Fruit fly (Drosophila melanogaster): ENCODE measurements around the gene Gr22e.

Gr22e gene

DNA sequence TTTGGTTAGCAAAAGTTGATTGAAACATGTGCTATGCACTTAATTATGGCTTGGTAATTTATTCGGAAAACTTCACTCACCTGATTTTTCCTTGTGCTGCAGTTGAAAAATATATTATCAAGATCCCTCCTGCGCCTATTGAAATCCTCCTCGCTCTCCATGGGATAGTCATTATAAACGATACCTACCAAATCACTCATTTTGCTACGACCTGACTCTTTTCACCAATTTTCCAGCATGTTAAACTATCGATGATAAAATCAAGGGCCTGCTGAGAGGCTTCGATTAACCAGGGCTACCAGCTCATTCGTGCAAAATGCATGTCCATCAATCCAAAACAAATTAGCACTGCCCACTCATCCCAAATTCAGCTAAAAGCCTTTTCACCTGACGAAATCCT is 25.0 kb upstream of the Gr22e start, which contains the start of gene CG17650:
CG17650 (minus strand) TSS at position 241 of the 400 bp plus-strand sequence.
- TF ChIP-seq fd96Cb (tag; optimal IDR thresholded peaks at IDR 0.05) = no peak
- TF ChIP-seq HmgD (GFP tag; optimal IDR thresholded peaks at IDR 0.05) = no peak
- TF ChIP-seq amos (GFP tag; IDR thresholded peaks at IDR 0.05; ENCODE audit: partially characterized antibody) = peak; percentile 29; the same call in 1 of the 2 replicates
- TF ChIP-seq cas (GFP tag; IDR thresholded peaks at IDR 0.05) = no peak
- TF ChIP-seq p53 (GFP tag; optimal IDR thresholded peaks at IDR 0.05) = no peak
- no peak for TF ChIP-seq CG9437 (GFP tag; optimal IDR thresholded peaks at IDR 0.05)
- peak; percentile 18 for TF ChIP-seq BEAF-32 (GFP tag; optimal IDR thresholded peaks at IDR 0.05)
- TF ChIP-seq Neu2 (GFP tag; optimal IDR thresholded peaks at IDR 0.05; ENCODE audit: borderline replicate concordance) = peak; percentile 96
- peak; percentile 14 for TF ChIP-seq Sry-δ (GFP tag; optimal IDR thresholded peaks at IDR 0.05)
- no peak for TF ChIP-seq inv (GFP tag; IDR thresholded peaks at IDR 0.05; ENCODE audit: partially characterized antibody)
- no peak for TF ChIP-seq nmo (GFP tag; optimal IDR thresholded peaks at IDR 0.05)
- no peak for TF ChIP-seq CG4730 (GFP tag; IDR thresholded peaks at IDR 0.05)
- TF ChIP-seq Doc2 (GFP tag; IDR thresholded peaks at IDR 0.05) = no peak
- TF ChIP-seq stwl (tag; optimal IDR thresholded peaks at IDR 0.05) = peak; percentile 48

DNA sequence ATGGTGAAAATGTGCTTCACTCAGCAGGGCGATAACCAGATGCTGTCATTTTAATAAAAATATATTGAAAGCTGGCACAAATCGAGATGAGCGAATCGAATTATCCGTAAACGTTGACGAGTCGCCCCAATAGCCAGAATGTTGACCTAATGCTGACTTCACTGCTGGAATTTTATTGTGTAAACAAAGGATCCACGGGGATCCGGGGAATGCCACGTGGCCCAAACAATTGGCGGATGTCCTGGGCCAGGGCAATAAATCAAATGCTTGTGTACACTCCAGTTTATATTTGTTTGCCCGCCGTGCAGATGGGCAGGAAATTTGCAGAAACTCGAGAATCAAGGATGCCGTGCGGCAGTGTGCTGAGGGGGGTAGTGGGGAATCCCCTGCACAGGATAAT is 4.1 kb downstream of the Gr22e start:
- TF ChIP-seq nerfin-1 (tag; optimal IDR thresholded peaks at IDR 0.05) (peak; percentile 54), abd-A (tag; optimal IDR thresholded peaks at IDR 0.05) (peak; percentile 76), CG13287 (GFP tag; IDR thresholded peaks at IDR 0.05; ENCODE audit: partially characterized antibody) (no peak), CG2129 (GFP tag; IDR thresholded peaks at IDR 0.05; ENCODE audit: partially characterized antibody) (no peak), Hey (tag; optimal IDR thresholded peaks at IDR 0.05) (peak; percentile 81), ara (GFP tag; IDR thresholded peaks at IDR 0.05) (no peak), mirr (GFP tag; optimal IDR thresholded peaks at IDR 0.05) (peak; percentile 23), onecut (GFP tag; IDR thresholded peaks at IDR 0.05) (peak; percentile 44), twi (tag; optimal IDR thresholded peaks at IDR 0.05) (no peak), nmo (GFP tag; optimal IDR thresholded peaks at IDR 0.05) (no peak), slou (GFP tag; optimal IDR thresholded peaks at IDR 0.05) (no peak), Eip74EF (GFP tag; optimal IDR thresholded peaks at IDR 0.05) (no peak), CG43689 (GFP tag; IDR thresholded peaks at IDR 0.05) (no peak), Oli (tag; optimal IDR thresholded peaks at IDR 0.05) (no peak), CG34224 (GFP tag; IDR thresholded peaks at IDR 0.05; ENCODE audit: partially characterized antibody) (no peak), sqz (GFP tag; optimal IDR thresholded peaks at IDR 0.05) (no peak), CG18599 (GFP tag; optimal IDR thresholded peaks at IDR 0.05) (peak; percentile 41), lab (GFP tag; optimal IDR thresholded peaks at IDR 0.05) (peak; percentile 19)

DNA sequence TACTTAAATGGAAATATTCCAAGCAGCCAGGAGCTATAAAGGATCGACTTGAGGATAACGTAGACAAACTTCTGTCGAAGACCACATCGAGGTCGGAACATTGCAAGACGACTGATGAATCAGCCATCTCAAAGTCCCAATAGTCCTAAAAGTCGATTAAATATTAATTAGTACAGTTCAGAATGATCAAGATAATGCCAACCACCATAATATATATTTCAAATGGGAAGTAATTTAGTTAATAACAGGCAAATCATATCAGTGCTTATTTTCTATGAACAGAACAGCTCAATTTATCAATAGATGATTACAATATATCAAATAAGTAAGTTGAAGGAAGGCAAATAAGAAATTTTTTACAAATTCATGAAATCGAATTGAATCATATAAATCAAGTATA is 6.4 kb downstream of the Gr22e start, which contains the start of gene Gr22d:
Gr22d (minus strand) TSS at position 101 of the 400 bp plus-strand sequence.
- TF ChIP-seq Dek (tag; optimal IDR thresholded peaks at IDR 0.05) (no peak), pum (GFP tag; optimal IDR thresholded peaks at IDR 0.05) (no peak), CG4617 (GFP tag; optimal IDR thresholded peaks at IDR 0.05; ENCODE audit: borderline replicate concordance) (no peak), Gsc (GFP tag; IDR thresholded peaks at IDR 0.05) (no peak), HLH4C (GFP tag; IDR thresholded peaks at IDR 0.05; ENCODE audit: partially characterized antibody) (no peak), seq (GFP tag; IDR thresholded peaks at IDR 0.05) (no peak), CG42726 (GFP tag; IDR thresholded peaks at IDR 0.05; ENCODE audit: partially characterized antibody) (no peak), CG10654 (GFP tag; optimal IDR thresholded peaks at IDR 0.05) (no peak), CG7357 (GFP tag; IDR thresholded peaks at IDR 0.05) (no peak), CG1603 (tag; optimal IDR thresholded peaks at IDR 0.05) (no peak), CG16779 (GFP tag; IDR thresholded peaks at IDR 0.05) (no peak), schlank (tag; optimal IDR thresholded peaks at IDR 0.05) (no peak), cato (GFP tag; optimal IDR thresholded peaks at IDR 0.05; ENCODE audit: borderline replicate concordance) (no peak)

Measured in whole organism, embryonic.